Worm (Caenorhabditis elegans) whole organism, young adult: Measurements from ENCODE around the gene F56D6.18.

Source experiments
- C06A6.2 ChIP-seq: fragments of 200-800 bp; sonication (Bioruptor generic); conservative IDR thresholded peaks from 2 replicates; pipeline ENCODE4 v1.3.6; 2022; ENCODE audit warnings: missing genetic modification characterization, missing compliant biosample characterization
- F10E7.11 ChIP-seq: sonication (generic microtip); optimal IDR thresholded peaks from 2 replicates; lab custom pipeline; 2017; ENCODE audit warnings: mild to moderate bottlenecking, missing genetic modification characterization, moderate library complexity, missing compliant biosample characterization
- Y56A3A.18 ChIP-seq: fragments of 200-800 bp; sonication (Bioruptor generic); IDR thresholded peaks from 2 replicates; pipeline ENCODE4 v1.3.6; 2022; ENCODE audit warnings: missing genetic modification reagents, missing genetic modification characterization, missing compliant biosample characterization
- Y95B8A.8 ChIP-seq: fragments of 200-800 bp; sonication (Bioruptor generic); IDR thresholded peaks from 2 replicates; pipeline ENCODE4 v1.3.6; 2022; ENCODE audit warnings: missing genetic modification reagents, missing genetic modification characterization, missing compliant biosample characterization
- ZK185.1 ChIP-seq: sonication (generic microtip); optimal IDR thresholded peaks from 2 replicates; lab custom pipeline; 2016; ENCODE audit warnings: mild to moderate bottlenecking, missing genetic modification characterization, missing compliant biosample characterization; ENCODE audit not compliant: poor library complexity, severe bottlenecking
- akir-1 ChIP-seq: fragments of 200-800 bp; sonication (Bioruptor generic); optimal IDR thresholded peaks from 2 replicates; lab custom pipeline; 2018; ENCODE audit warnings: mild to moderate bottlenecking, missing genetic modification characterization, moderate library complexity, missing compliant biosample characterization
- atf-7 ChIP-seq: sonication (generic microtip); optimal IDR thresholded peaks from 2 replicates; lab custom pipeline; 2017; ENCODE audit warnings: mild to moderate bottlenecking, missing genetic modification characterization, missing compliant biosample characterization
- attf-3 ChIP-seq: fragments of 200-800 bp; sonication (Bioruptor generic); conservative IDR thresholded peaks from 2 replicates; pipeline ENCODE4 v1.3.6; 2022; ENCODE audit warnings: missing genetic modification reagents, missing genetic modification characterization, missing compliant biosample characterization
- ccch-3 ChIP-seq: fragments of 200-800 bp; sonication (Bioruptor generic); optimal IDR thresholded peaks from 2 replicates; lab custom pipeline; 2018; ENCODE audit warnings: mild to moderate bottlenecking, missing genetic modification characterization, missing compliant biosample characterization
- ceh-100 ChIP-seq: fragments of 200-800 bp; sonication (Bioruptor generic); IDR thresholded peaks from 2 replicates; pipeline ENCODE4 v1.3.6; 2022; ENCODE audit warnings: missing genetic modification reagents, missing genetic modification characterization, missing compliant biosample characterization
- ceh-91 ChIP-seq: fragments of 200-800 bp; sonication (Bioruptor generic); IDR thresholded peaks from 2 replicates; pipeline ENCODE4 v1.3.6; 2022; ENCODE audit warnings: missing genetic modification reagents, missing genetic modification characterization, missing compliant biosample characterization
- dox-1 ChIP-seq: fragments of 200-800 bp; sonication (Bioruptor generic); IDR thresholded peaks from 2 replicates; pipeline ENCODE4 v1.3.6; 2022; ENCODE audit warnings: missing genetic modification reagents, missing genetic modification characterization, missing compliant biosample characterization
- egrh-3 ChIP-seq: fragments of 200-800 bp; sonication (Bioruptor generic); IDR thresholded peaks from 2 replicates; pipeline ENCODE4 v1.3.6; 2022; ENCODE audit warnings: missing genetic modification reagents, missing genetic modification characterization, missing compliant biosample characterization
- gei-17 ChIP-seq: fragments of 200-800 bp; sonication (Bioruptor generic); optimal IDR thresholded peaks from 2 replicates; lab custom pipeline; 2018; ENCODE audit warnings: mild to moderate bottlenecking, missing genetic modification characterization, missing compliant biosample characterization
- hlh-26 ChIP-seq: fragments of 200-800 bp; sonication (Bioruptor generic); conservative IDR thresholded peaks from 2 replicates; pipeline ENCODE4 v1.3.6; 2022; ENCODE audit warnings: missing genetic modification reagents, missing genetic modification characterization, missing compliant biosample characterization
- let-607 ChIP-seq, 2 experiments: fragments of 200-800 bp in 1 of 2; sonication (Bioruptor generic) in 1 of 2; sonication (generic microtip) in 1 of 2; optimal IDR thresholded peaks; 2 replicates each; lab custom pipeline; 2016 to 2018; ENCODE audit warnings: mild to moderate bottlenecking in 2 of 2, missing compliant biosample characterization in 2 of 2, missing genetic modification characterization in 2 of 2, moderate library complexity in 2 of 2, missing genotype in 1 of 2
- lin-54 ChIP-seq: fragments of 200-800 bp; sonication (Bioruptor generic); optimal IDR thresholded peaks from 2 replicates; lab custom pipeline; 2018; ENCODE audit warnings: mild to moderate bottlenecking, missing genetic modification characterization, missing compliant biosample characterization
- lsl-1 ChIP-seq: fragments of 200-800 bp; sonication (Bioruptor generic); optimal IDR thresholded peaks from 2 replicates; lab custom pipeline; 2018; ENCODE audit warnings: mild to moderate bottlenecking, missing genetic modification characterization, moderate library complexity, missing compliant biosample characterization
- madf-6 ChIP-seq: fragments of 200-800 bp; sonication (Bioruptor generic); IDR thresholded peaks from 2 replicates; pipeline ENCODE4 v1.3.6; 2022; ENCODE audit warnings: missing genetic modification reagents, missing genetic modification characterization, missing compliant biosample characterization
- nfya-2 ChIP-seq: fragments of 200-800 bp; sonication (Bioruptor generic); IDR thresholded peaks from 2 replicates; pipeline ENCODE4 v1.3.6; 2022; ENCODE audit warnings: missing genetic modification reagents, missing genetic modification characterization, missing compliant biosample characterization
- nhr-120 ChIP-seq: fragments of 200-800 bp; sonication (Bioruptor generic); IDR thresholded peaks from 2 replicates; pipeline ENCODE4 v1.3.6; 2022; ENCODE audit warnings: missing genetic modification characterization, missing compliant biosample characterization
- nhr-179 ChIP-seq: sonication (generic microtip); optimal IDR thresholded peaks from 2 replicates; lab custom pipeline; 2016; ENCODE audit warnings: mild to moderate bottlenecking, missing genetic modification characterization, missing compliant biosample characterization
- nhr-80 ChIP-seq: sonication (generic microtip); optimal IDR thresholded peaks from 2 replicates; lab custom pipeline; 2016; ENCODE audit warnings: missing genetic modification characterization, missing compliant biosample characterization
- rcor-1 ChIP-seq: fragments of 200-800 bp; sonication (Bioruptor generic); IDR thresholded peaks from 2 replicates; pipeline ENCODE4 v1.3.6; 2022; ENCODE audit warnings: missing genetic modification reagents, missing genetic modification characterization, missing compliant biosample characterization
- snpc-1.1 ChIP-seq: sonication (generic microtip); optimal IDR thresholded peaks from 2 replicates; lab custom pipeline; 2017; ENCODE audit warnings: missing genetic modification characterization, mild to moderate bottlenecking, missing compliant biosample characterization, antibody characterized with exemption, moderate library complexity, missing genotype, missing genetic modification reagents; ENCODE audit not compliant: insufficient read depth
- snpc-1.3 ChIP-seq: sonication (generic microtip); optimal IDR thresholded peaks from 2 replicates; lab custom pipeline; 2017; ENCODE audit warnings: missing genetic modification characterization, mild to moderate bottlenecking, missing compliant biosample characterization, antibody characterized with exemption, moderate library complexity, missing genotype, missing genetic modification reagents; ENCODE audit not compliant: insufficient read depth
- snpc-4 ChIP-seq, 5 experiments: fragments of 150-350 bp in 1 of 5; sonication (generic microtip) in 4 of 5; optimal IDR thresholded peaks; 2 replicates each; lab custom pipeline; 2014 to 2018; ENCODE audit warnings: missing genetic modification characterization in 5 of 5, missing biosample characterization in 3 of 5, antibody characterized with exemption in 2 of 5, mild to moderate bottlenecking in 2 of 5, missing compliant biosample characterization in 2 of 5, missing genotype in 2 of 5, moderate library complexity in 2 of 5, missing genetic modification reagents in 1 of 5
- unc-62 ChIP-seq: fragments of 150-350 bp; optimal IDR thresholded peaks from 2 replicates; lab custom pipeline; 2014; ENCODE audit warnings: missing biosample characterization, missing genetic modification reagents, missing genetic modification characterization
- ztf-22 ChIP-seq: fragments of 200-800 bp; sonication (Bioruptor generic); optimal IDR thresholded peaks from 2 replicates; lab custom pipeline; 2018; ENCODE audit warnings: mild to moderate bottlenecking, missing genetic modification characterization, moderate library complexity, missing compliant biosample characterization

The F56D6.18 gene

DNA sequence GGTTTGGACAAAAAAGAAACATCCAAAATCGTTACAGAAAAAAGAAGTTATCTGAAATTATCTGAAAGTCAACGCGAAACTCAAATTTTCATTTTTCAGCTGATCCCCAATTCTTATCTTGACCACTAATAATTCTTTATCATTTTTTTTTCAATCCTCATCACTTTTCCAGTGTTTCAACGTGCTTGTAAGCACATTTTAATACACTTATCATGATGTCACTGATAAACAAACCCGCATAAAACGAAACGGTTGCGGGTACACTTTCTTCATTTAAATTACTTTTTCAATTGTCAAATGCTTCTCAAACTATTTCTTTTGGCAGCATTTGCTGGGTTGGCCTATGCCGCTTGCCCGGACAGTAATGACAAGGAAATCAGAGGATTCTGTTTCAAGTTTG is 10.2 kb upstream of the F56D6.18 start, which contains the start of gene clec-67:
Gene clec-67, plus strand, starts transcription at position 268 of the 400 bp plus-strand sequence.
- no peak for TF ChIP-seq ceh-100 (GFP tag; lab: Robert Waterston, UW)
- TF ChIP-seq nhr-80 (tag; lab: Kevin White, UChicago) = peak; percentile 44
- TF ChIP-seq hlh-26 (GFP tag; lab: Robert Waterston, UW) = no peak
- no peak for TF ChIP-seq Y56A3A.18 (GFP tag; lab: Robert Waterston, UW)
- TF ChIP-seq ztf-22 (GFP tag; lab: Kevin White, UChicago) = no peak
- TF ChIP-seq attf-3 (GFP tag; lab: Robert Waterston, UW) = no peak

- TF ChIP-seq ceh-91 (GFP tag; lab: Robert Waterston, UW) = no peak
- TF ChIP-seq snpc-4 (GFP tag; optimal IDR thresholded peaks at IDR 0.05; lab: Kevin White, UChicago) = no peak
- no peak for TF ChIP-seq snpc-4 (tag; optimal IDR thresholded peaks at IDR 0.05; lab: Kevin White, UChicago)
- TF ChIP-seq attf-3 (GFP tag; lab: Robert Waterston, UW) = no peak
- no peak for TF ChIP-seq gei-17 (GFP tag; lab: Kevin White, UChicago)
- no peak for TF ChIP-seq snpc-1.3
Measured at ce11 chrIV:3919506-3919905, 7.8 kb upstream of the F56D6.18 start, which contains the start of gene srz-19. Gene srz-19 (plus strand): TSS chrIV:3919806.

DNA sequence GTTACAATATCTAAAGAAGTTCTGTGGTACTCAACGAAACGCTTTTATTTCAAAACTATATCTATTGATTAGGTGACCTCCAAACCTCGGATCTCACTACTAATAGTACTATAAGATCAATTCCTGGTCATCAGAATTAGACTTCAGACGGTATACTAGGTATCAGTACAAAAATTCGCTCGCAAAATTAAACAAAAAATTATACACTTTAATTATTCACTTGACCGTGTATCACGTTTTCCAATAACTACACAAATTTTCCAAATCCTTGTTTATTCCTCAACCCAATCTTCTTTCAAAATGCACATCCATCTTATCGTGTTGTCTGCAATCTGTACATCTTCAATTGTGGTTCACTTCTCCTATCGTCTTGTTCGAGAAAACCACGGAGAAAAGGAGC is 6.4 kb upstream of the F56D6.18 start, which contains the start of gene F56D6.23:
Gene F56D6.23, plus strand, starts transcription at position 301 of the 400 bp plus-strand sequence.
- TF ChIP-seq Y95B8A.8 (GFP tag; lab: Robert Waterston, UW) (no peak), Y56A3A.18 (GFP tag; lab: Robert Waterston, UW) (no peak), attf-3 (GFP tag; lab: Robert Waterston, UW) (no peak), nfya-2 (GFP tag; lab: Robert Waterston, UW) (no peak), atf-7 (tag; lab: Kevin White, UChicago) (no peak), nhr-179 (tag; lab: Kevin White, UChicago) (no peak), let-607 (tag; optimal IDR thresholded peaks at IDR 0.05; lab: Kevin White, UChicago) (no peak), lsl-1 (no peak), madf-6 (GFP tag; lab: Robert Waterston, UW) (no peak), snpc-1.3 (no peak), dox-1 (GFP tag; lab: Robert Waterston, UW) (no peak), snpc-1.1 (tag; lab: Kevin White, UChicago) (no peak), F10E7.11 (tag; lab: Kevin White, UChicago) (no peak), lin-54 (GFP tag; lab: Kevin White, UChicago) (no peak)
- TF ChIP-seq, all 124 proteins: peak for 0

DNA sequence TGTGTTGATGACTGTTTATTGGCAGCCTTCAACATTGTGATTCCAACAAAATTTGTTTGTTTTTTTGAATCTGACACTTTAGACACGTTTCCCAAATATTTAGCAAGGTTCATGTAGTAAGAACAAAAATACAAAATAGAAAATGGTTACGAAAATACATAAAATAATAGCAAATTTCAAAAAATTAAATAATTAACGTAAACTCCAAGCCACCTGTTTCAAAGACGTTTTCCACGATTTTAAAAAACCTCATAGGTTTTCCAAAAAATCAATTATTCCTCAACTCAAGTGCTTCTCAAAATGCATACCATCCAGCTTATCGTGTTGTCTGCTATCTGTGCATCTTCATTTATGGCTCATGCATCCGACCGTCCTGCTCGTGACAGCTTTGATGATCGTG is 5.7 kb upstream of the F56D6.18 start, which contains the start of gene F56D6.14:
Gene F56D6.14, plus strand, starts transcription at position 301 of the 400 bp plus-strand sequence.
- no peak for TF ChIP-seq nhr-120
- no peak for TF ChIP-seq egrh-3
- TF ChIP-seq, all 124 proteins: peak for 0

DNA sequence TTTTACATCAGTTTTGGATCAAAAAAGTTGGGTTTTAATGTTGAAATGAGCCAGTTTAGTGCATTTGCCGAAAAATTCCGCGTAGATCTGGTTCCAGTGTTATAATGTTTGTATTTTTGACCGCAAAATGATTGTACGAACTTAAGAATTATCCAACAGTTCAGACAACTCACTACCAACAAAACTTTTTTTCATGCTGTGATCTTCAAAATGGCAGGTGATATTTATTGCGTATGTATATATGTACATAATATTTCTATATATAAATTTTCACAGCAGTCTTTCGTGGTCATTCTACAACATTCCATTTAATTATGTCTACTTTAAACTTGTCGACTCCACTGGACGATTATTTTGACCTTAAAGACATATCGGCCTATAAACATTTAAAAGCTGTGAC is 3.5 kb upstream of the F56D6.18 start, which contains the start of gene srz-20:
Gene srz-20, plus strand, starts transcription at position 301 of the 400 bp plus-strand sequence.
- TF ChIP-seq C06A6.2 (GFP tag; lab: Robert Waterston, UW) = no peak
- no peak for TF ChIP-seq hlh-26 (GFP tag; lab: Robert Waterston, UW)
- TF ChIP-seq akir-1 (GFP tag; lab: Kevin White, UChicago) = no peak
- TF ChIP-seq ccch-3 (GFP tag; lab: Kevin White, UChicago) = no peak
- no peak for TF ChIP-seq snpc-1.1 (tag; lab: Kevin White, UChicago)
- no peak for TF ChIP-seq ZK185.1 (tag; lab: Kevin White, UChicago)
- no peak for TF ChIP-seq unc-62
- no peak for TF ChIP-seq rcor-1 (GFP tag; lab: Robert Waterston, UW)
- TF ChIP-seq, all 124 proteins: peak for 0
